Fruit fly (Drosophila melanogaster) whole organism, embryonic: Measurements from ENCODE around the gene nesd.

Source experiments
- Adf1 ChIP-seq: fragments of 200-800 bp; sonication (Bioruptor generic); IDR thresholded peaks from 2 replicates; pipeline ENCODE4 v1.3.6; 2022; ENCODE audit warnings: missing biosample characterization, missing genetic modification characterization
- Bgb ChIP-seq: fragments of 200-800 bp; sonication (Bioruptor generic); IDR thresholded peaks from 2 replicates; pipeline ENCODE4 v1.3.6; 2022; ENCODE audit warnings: missing biosample characterization, missing genetic modification characterization; ENCODE audit not compliant: partially characterized antibody
- Blimp-1 ChIP-seq: fragments of 200-800 bp; sonication (Bioruptor generic); optimal IDR thresholded peaks from 3 replicates; lab custom pipeline; 2018; ENCODE audit warnings: missing biosample characterization, missing genetic modification characterization, mild to moderate bottlenecking, moderate library complexity, missing genetic modification reagents
- CG10274 ChIP-seq: fragments of 200-800 bp; sonication (Bioruptor generic); optimal IDR thresholded peaks from 3 replicates; lab custom pipeline; 2017; ENCODE audit warnings: missing biosample characterization, mild to moderate bottlenecking, missing genetic modification characterization
- CG10979 ChIP-seq: fragments of 200-800 bp; sonication (Bioruptor generic); optimal IDR thresholded peaks from 2 replicates; lab custom pipeline; 2018; ENCODE audit warnings: missing biosample characterization, mild to moderate bottlenecking, missing genetic modification characterization, moderate library complexity
- CG13624 ChIP-seq: fragments of 200-800 bp; sonication (Bioruptor generic); optimal IDR thresholded peaks from 2 replicates; lab custom pipeline; 2016; ENCODE audit warnings: missing biosample characterization, missing genetic modification characterization
- CG14014 ChIP-seq: fragments of 200-800 bp; sonication (Bioruptor generic); IDR thresholded peaks from 2 replicates; pipeline ENCODE4 v1.3.6; 2022; ENCODE audit warnings: missing biosample characterization, missing genetic modification characterization
- CG15514 ChIP-seq: fragments of 200-800 bp; sonication (Bioruptor generic); optimal IDR thresholded peaks from 3 replicates; lab custom pipeline; 2017; ENCODE audit warnings: missing biosample characterization, missing genetic modification characterization, mild to moderate bottlenecking, moderate library complexity, missing genetic modification reagents
- CG1647 ChIP-seq: fragments of 200-800 bp; sonication (Bioruptor generic); optimal IDR thresholded peaks from 3 replicates; lab custom pipeline; 2016; ENCODE audit warnings: missing biosample characterization, missing genetic modification characterization
- CG2129 ChIP-seq: fragments of 200-800 bp; sonication (Bioruptor generic); IDR thresholded peaks from 2 replicates; pipeline ENCODE4 v1.3.6; 2022; ENCODE audit warnings: missing biosample characterization, missing genetic modification characterization; ENCODE audit not compliant: partially characterized antibody
- CG2199 ChIP-seq: fragments of 200-800 bp; sonication (Bioruptor generic); IDR thresholded peaks from 3 replicates; pipeline ENCODE4 v1.3.6; 2022; ENCODE audit warnings: missing biosample characterization, missing genetic modification characterization
- CG32767 ChIP-seq: fragments of 200-800 bp; sonication (Bioruptor generic); IDR thresholded peaks from 2 replicates; pipeline ENCODE4 v1.3.6; 2022; ENCODE audit warnings: missing biosample characterization, missing genetic modification characterization
- CG33557 ChIP-seq: fragments of 200-800 bp; sonication (Bioruptor generic); optimal IDR thresholded peaks from 2 replicates; lab custom pipeline; 2019; ENCODE audit warnings: missing biosample characterization, mild to moderate bottlenecking, missing genetic modification characterization, moderate library complexity
- CG34376 ChIP-seq: fragments of 200-800 bp; sonication (Bioruptor generic); optimal IDR thresholded peaks from 2 replicates; lab custom pipeline; 2018; ENCODE audit warnings: missing biosample characterization, mild to moderate bottlenecking, missing genetic modification characterization
- CG9437 ChIP-seq: fragments of 200-800 bp; sonication (Bioruptor generic); optimal IDR thresholded peaks from 2 replicates; lab custom pipeline; 2018; ENCODE audit warnings: missing biosample characterization, mild to moderate bottlenecking, missing genetic modification characterization
- CG9932 ChIP-seq: fragments of 200-800 bp; sonication (Bioruptor generic); IDR thresholded peaks from 2 replicates; pipeline ENCODE4 v1.3.6; 2022; ENCODE audit warnings: missing biosample characterization, missing genetic modification characterization
- CHES-1-like ChIP-seq: fragments of 200-800 bp; sonication (Bioruptor generic); optimal IDR thresholded peaks from 2 replicates; lab custom pipeline; 2016; ENCODE audit warnings: missing biosample characterization, missing genetic modification characterization
- Chrac-16 ChIP-seq: fragments of 200-800 bp; sonication (Bioruptor generic); optimal IDR thresholded peaks from 3 replicates; lab custom pipeline; 2016; ENCODE audit warnings: missing biosample characterization, missing genetic modification characterization
- D19A ChIP-seq: fragments of 200-800 bp; optimal IDR thresholded peaks from 3 replicates; lab custom pipeline; 2019; ENCODE audit warnings: missing biosample characterization, mild to moderate bottlenecking, missing genetic modification characterization, moderate library complexity
- Dek ChIP-seq: fragments of 200-800 bp; sonication (Bioruptor generic); optimal IDR thresholded peaks from 3 replicates; lab custom pipeline; 2019; ENCODE audit warnings: missing biosample characterization, mild to moderate bottlenecking, missing genetic modification characterization, moderate library complexity
- E2f1 ChIP-seq: fragments of 200-800 bp; sonication (Bioruptor generic); IDR thresholded peaks from 2 replicates; pipeline ENCODE4 v1.3.6; 2022; ENCODE audit warnings: missing biosample characterization, missing genetic modification characterization
- HHEX ChIP-seq: fragments of 200-800 bp; sonication (Bioruptor generic); optimal IDR thresholded peaks from 3 replicates; lab custom pipeline; 2017; ENCODE audit warnings: missing biosample characterization, mild to moderate bottlenecking, missing genetic modification characterization, missing genetic modification reagents
- Jarid2 ChIP-seq: fragments of 200-800 bp; sonication (Bioruptor generic); optimal IDR thresholded peaks from 3 replicates; lab custom pipeline; 2017; ENCODE audit warnings: mild to moderate bottlenecking, missing biosample characterization, missing genetic modification reagents, missing genetic modification characterization
- MTF-1 ChIP-seq: fragments of 200-800 bp; sonication (Bioruptor generic); optimal IDR thresholded peaks from 2 replicates; lab custom pipeline; 2018; ENCODE audit warnings: missing biosample characterization, mild to moderate bottlenecking, missing genetic modification characterization, borderline replicate concordance
- Med ChIP-seq: fragments of 200-800 bp; sonication (Bioruptor generic); peaks from one replicate; lab custom pipeline; 2016; ENCODE audit warnings: missing biosample characterization, missing genetic modification characterization, mild to moderate bottlenecking, inconsistent platforms, moderate library complexity
- Neu2 ChIP-seq: fragments of 200-800 bp; sonication (Bioruptor generic); optimal IDR thresholded peaks from 3 replicates; lab custom pipeline; 2016; ENCODE audit warnings: missing biosample characterization, missing genetic modification characterization, borderline replicate concordance
- Sox100B ChIP-seq: fragments of 200-800 bp; sonication (Bioruptor generic); optimal IDR thresholded peaks from 3 replicates; lab custom pipeline; 2018; ENCODE audit warnings: missing biosample characterization, mild to moderate bottlenecking, missing genetic modification characterization
- Sry-β ChIP-seq: fragments of 200-800 bp; sonication (Bioruptor generic); optimal IDR thresholded peaks from 2 replicates; lab custom pipeline; 2018; ENCODE audit warnings: missing biosample characterization, mild to moderate bottlenecking, missing genetic modification characterization, moderate library complexity
- ac ChIP-seq: fragments of 200-800 bp; sonication (Bioruptor generic); optimal IDR thresholded peaks from 3 replicates; lab custom pipeline; 2017; ENCODE audit warnings: missing biosample characterization, mild to moderate bottlenecking, missing genetic modification characterization
- croc ChIP-seq: fragments of 200-800 bp; sonication (Bioruptor generic); conservative IDR thresholded peaks from 3 replicates; pipeline ENCODE4 v1.3.6; 2022; ENCODE audit warnings: missing biosample characterization, missing genetic modification characterization
- dan ChIP-seq: fragments of 200-800 bp; sonication (Bioruptor generic); IDR thresholded peaks from 2 replicates; pipeline ENCODE4 v1.3.6; 2022; ENCODE audit warnings: missing biosample characterization, missing genetic modification characterization
- dmrt11E ChIP-seq: fragments of 200-800 bp; sonication (Bioruptor generic); optimal IDR thresholded peaks from 3 replicates; lab custom pipeline; 2018; ENCODE audit warnings: missing biosample characterization, mild to moderate bottlenecking, missing genetic modification characterization, moderate library complexity
- eve ChIP-seq, 2 experiments: fragments of >200 bp; optimal IDR thresholded peaks; 2 replicates each; lab custom pipeline; 2017; ENCODE audit warnings: missing biosample characterization in 2 of 2, missing genetic modification characterization in 2 of 2
- ftz-f1 ChIP-seq: fragments of 200-800 bp; sonication (Bioruptor generic); optimal IDR thresholded peaks from 2 replicates; lab custom pipeline; 2016; ENCODE audit warnings: missing biosample characterization, missing genetic modification characterization
- fu2 ChIP-seq: fragments of 200-800 bp; sonication (Bioruptor generic); optimal IDR thresholded peaks from 2 replicates; lab custom pipeline; 2016; ENCODE audit warnings: missing biosample characterization, missing genetic modification characterization
- gfzf ChIP-seq: fragments of 200-800 bp; sonication (Bioruptor generic); optimal IDR thresholded peaks from 2 replicates; lab custom pipeline; 2016; ENCODE audit warnings: missing biosample characterization, mild to moderate bottlenecking, missing genetic modification characterization, moderate library complexity
- insv ChIP-seq, 2 experiments: fragments of 200-800 bp; sonication (Bioruptor generic); optimal IDR thresholded peaks; 3 replicates each; lab custom pipeline; 2016 to 2018; ENCODE audit warnings: missing biosample characterization in 2 of 2, missing genetic modification characterization in 2 of 2
- kni ChIP-seq: fragments of 200-800 bp; sonication (Bioruptor generic); optimal IDR thresholded peaks from 3 replicates; lab custom pipeline; 2017; ENCODE audit warnings: mild to moderate bottlenecking, missing biosample characterization, missing genetic modification reagents, missing genetic modification characterization
- lab ChIP-seq: fragments of 200-800 bp; sonication (Bioruptor generic); optimal IDR thresholded peaks from 3 replicates; lab custom pipeline; 2017; ENCODE audit warnings: missing biosample characterization, missing genetic modification characterization, mild to moderate bottlenecking, moderate library complexity, missing genetic modification reagents
- onecut ChIP-seq: fragments of 200-800 bp; sonication (Bioruptor generic); IDR thresholded peaks from 2 replicates; pipeline ENCODE4 v1.3.6; 2022; ENCODE audit warnings: missing biosample characterization, missing genetic modification characterization
- pan ChIP-seq, 4 experiments: fragments of >200 bp in 3 of 4; fragments of 200-800 bp in 1 of 4; sonication (Bioruptor generic) in 1 of 4; optimal IDR thresholded peaks in 3 of 4; IDR thresholded peaks in 1 of 4; 2 replicates each; pipeline versions ENCODE4 v1.3.6 to Lab custom; 2017 to 2022; ENCODE audit warnings: missing biosample characterization in 2 of 4, missing genetic modification characterization in 2 of 4, mixed read lengths in 1 of 4
- phol ChIP-seq: fragments of 200-800 bp; sonication (Bioruptor generic); optimal IDR thresholded peaks from 3 replicates; lab custom pipeline; 2018; ENCODE audit warnings: missing biosample characterization, mild to moderate bottlenecking, missing genetic modification characterization, moderate library complexity
- pros ChIP-seq: fragments of 200-800 bp; sonication (Bioruptor generic); optimal IDR thresholded peaks from 3 replicates; lab custom pipeline; 2019; ENCODE audit warnings: missing biosample characterization, mild to moderate bottlenecking, missing genetic modification characterization, moderate library complexity
- stwl ChIP-seq: fragments of 200-800 bp; sonication (Bioruptor generic); optimal IDR thresholded peaks from 3 replicates; lab custom pipeline; 2018; ENCODE audit warnings: missing biosample characterization, mild to moderate bottlenecking, missing genetic modification characterization, moderate library complexity
- trh ChIP-seq: fragments of 200-800 bp; sonication (Bioruptor generic); optimal IDR thresholded peaks from 2 replicates; lab custom pipeline; 2016; ENCODE audit warnings: missing biosample characterization, missing genetic modification characterization
- tx ChIP-seq: fragments of 200-800 bp; sonication (Bioruptor generic); optimal IDR thresholded peaks from 2 replicates; lab custom pipeline; 2016; ENCODE audit warnings: missing biosample characterization, missing genetic modification characterization
- zen ChIP-seq: fragments of 200-800 bp; sonication (Bioruptor generic); optimal IDR thresholded peaks from 3 replicates; lab custom pipeline; 2018; ENCODE audit warnings: missing biosample characterization, mild to moderate bottlenecking, missing genetic modification characterization, moderate library complexity

The nesd gene

dm6 chr2L:20069158-20070016, 24.4 kb upstream of the nesd start (continued):
- TF ChIP-seq Neu2 (no peak), phol (tag; lab: Kevin White, UChicago) (no peak), CG33557 (GFP tag; lab: Kevin White, UChicago) (peak; percentile 32), CG15514 (GFP tag; lab: Kevin White, UChicago) (no peak), trh (GFP tag; lab: Kevin White, UChicago) (no peak), CG10274 (GFP tag; lab: Kevin White, UChicago) (no peak), Sry-β (no peak), CG9437 (GFP tag; lab: Kevin White, UChicago) (no peak), CG10979 (tag; lab: Kevin White, UChicago) (no peak), Med (peak; percentile 5), Dek (tag; lab: Kevin White, UChicago) (no peak), Chrac-16 (GFP tag; lab: Kevin White, UChicago) (no peak), CG32767 (GFP tag; lab: Robert Waterston, UW) (no peak), pros (GFP tag; lab: Kevin White, UChicago) (peak; percentile 41), stwl (tag; lab: Kevin White, UChicago) (no peak), Bgb (no peak), E2f1 (GFP tag; lab: Robert Waterston, UW) (no peak), MTF-1 (GFP tag; lab: Kevin White, UChicago) (no peak), insv (GFP tag; optimal IDR thresholded peaks at IDR 0.05; lab: Kevin White, UChicago) (no peak), zen (tag; lab: Kevin White, UChicago) (no peak), D19A (tag; lab: Kevin White, UChicago) (peak; percentile 83), gfzf (GFP tag; lab: Kevin White, UChicago) (no peak), CG2199 (no peak), Adf1 (no peak), CG9932 (no peak), ftz-f1 (GFP tag; lab: Kevin White, UChicago) (no peak), Blimp-1 (peak; percentile 13), dan (GFP tag; lab: Robert Waterston, UW) (no peak), Sox100B (peak; percentile 7), CG13624 (GFP tag; lab: Kevin White, UChicago) (no peak), dmrt11E (tag; lab: Kevin White, UChicago) (peak; percentile 6), tx (GFP tag; lab: Kevin White, UChicago) (no peak), CG1647 (GFP tag; lab: Kevin White, UChicago) (no peak), lab (GFP tag; lab: Kevin White, UChicago) (peak; percentile 86), CHES-1-like (GFP tag; lab: Kevin White, UChicago) (no peak), pan (optimal IDR thresholded peaks at IDR 0.05; lab: Kevin White, UChicago) (no peak), pan (GFP tag; optimal IDR thresholded peaks at IDR 0.05 in 1 of 2, IDR thresholded peaks at IDR 0.05 in 1 of 2) (peak in 1 of 2 experiments; percentile 33), CG2129 (GFP tag; lab: Robert Waterston, UW) (no peak), CG34376 (GFP tag; lab: Kevin White, UChicago) (peak; percentile 70), Jarid2 (GFP tag; lab: Kevin White, UChicago) (no peak), HHEX (GFP tag; lab: Kevin White, UChicago) (no peak), kni (no peak), ac (no peak), croc (GFP tag; lab: Robert Waterston, UW) (no peak), fu2 (no peak), CG14014 (GFP tag; lab: Robert Waterston, UW) (no peak), onecut (GFP tag; lab: Robert Waterston, UW) (0 out of 2 replicates have a peak, but pooled peaks have one; percentile 6), eve (GFP tag; optimal IDR thresholded peaks at IDR 0.05; lab: Kevin White, UChicago) (no peak)
